Worm (Caenorhabditis elegans) whole organism, midembryonic: ENCODE measurements around the gene C04H4.1.

Experiments
- cog-1 ChIP-seq: sonication (generic microtip); optimal IDR thresholded peaks from 2 replicates; lab custom pipeline; 2016; ENCODE audit warnings: missing genetic modification characterization, missing compliant biosample characterization
- klf-2 ChIP-seq: fragments of 200-800 bp; sonication (Bioruptor generic); conservative IDR thresholded peaks from 2 replicates; pipeline ENCODE4 v1.3.6; 2022; ENCODE audit warnings: missing genetic modification reagents, missing genetic modification characterization, missing compliant biosample characterization
- med-1 ChIP-seq: sonication (generic microtip); optimal IDR thresholded peaks from 2 replicates; lab custom pipeline; 2017; ENCODE audit warnings: missing genetic modification characterization, mild to moderate bottlenecking, missing compliant biosample characterization, antibody characterized with exemption, missing genetic modification reagents; ENCODE audit not compliant: insufficient read depth

ce11 chrII:7976308-7976707 lies 17.7 kb downstream of the C04H4.1 start, which contains the start of gene DH11.5:
- no peak for TF ChIP-seq cog-1 (tag; lab: Kevin White, UChicago)
- no peak for TF ChIP-seq klf-2
- TF ChIP-seq med-1, result no peak
